Fruit fly (Drosophila melanogaster): ENCODE data around the gene CG6765.

dm6 chr3L:8506975-8507441, 5.6 kb upstream of the CG6765 start, which contains the start of gene CG43163:
- peak in 1 of 2 experiments; percentile 29 for TF ChIP-seq CTCF (optimal IDR thresholded peaks at IDR 0.05)
- TF ChIP-seq CG8478 (optimal IDR thresholded peaks at IDR 0.05), result no peak
